Fruit fly (Drosophila melanogaster) S2 (cell line): Measurements from ENCODE around the gene CG7560.

Experiments used
- CG8478 ChIP-seq: fragments of >200 bp; optimal IDR thresholded peaks from 2 replicates; lab custom pipeline; 2018
- CTCF ChIP-seq, 2 experiments: fragments of >200 bp; optimal IDR thresholded peaks; 2 replicates each; lab custom pipeline; 2018

dm6 chr3L:11405362-11406254 lies 19.4 kb upstream of the CG7560 start:
- TF ChIP-seq CTCF (optimal IDR thresholded peaks at IDR 0.05; lab: Kevin White, UChicago), result no peak
- TF ChIP-seq CG8478 (lab: Kevin White, UChicago), result no peak
